Worm (Caenorhabditis elegans) whole organism, late embryonic: ENCODE measurements around the gene Y41C4A.8.

Source experiments
- ama-1 ChIP-seq: fragments of 150-350 bp; optimal IDR thresholded peaks from 2 replicates; lab custom pipeline; 2014
- ceh-48 ChIP-seq: sonication (generic microtip); optimal IDR thresholded peaks from 2 replicates; lab custom pipeline; 2016; ENCODE audit warnings: missing genetic modification characterization, inconsistent platforms, missing compliant biosample characterization
- che-1 ChIP-seq: sonication (generic microtip); optimal IDR thresholded peaks from 2 replicates; lab custom pipeline; 2016; ENCODE audit warnings: mild to moderate bottlenecking, missing genetic modification characterization, missing compliant biosample characterization
- elt-2 ChIP-seq: sonication (generic microtip); optimal IDR thresholded peaks from 2 replicates; lab custom pipeline; 2016; ENCODE audit warnings: missing genetic modification reagents, missing genetic modification characterization, missing compliant biosample characterization
- fkh-10 ChIP-seq: fragments of 150-350 bp; optimal IDR thresholded peaks from 2 replicates; lab custom pipeline; 2014; ENCODE audit warnings: missing biosample characterization, missing genetic modification reagents, missing genetic modification characterization
- lin-11 ChIP-seq: fragments of 200-800 bp; sonication (Bioruptor generic); optimal IDR thresholded peaks from 2 replicates; lab custom pipeline; 2018; ENCODE audit warnings: mild to moderate bottlenecking, missing genetic modification characterization, missing compliant biosample characterization
- nhr-11 ChIP-seq: fragments of 150-350 bp; optimal IDR thresholded peaks from 2 replicates; lab custom pipeline; 2014; ENCODE audit warnings: missing biosample characterization, missing genetic modification characterization
- npax-4 ChIP-seq: sonication (generic microtip); optimal IDR thresholded peaks from 2 replicates; lab custom pipeline; 2016; ENCODE audit warnings: missing genetic modification characterization, missing compliant biosample characterization
- pax-1 ChIP-seq: fragments of 150-350 bp; optimal IDR thresholded peaks from 2 replicates; lab custom pipeline; 2014; ENCODE audit warnings: missing biosample characterization, missing genetic modification characterization
- pha-2 ChIP-seq: sonication (generic microtip); optimal IDR thresholded peaks from 2 replicates; lab custom pipeline; 2017; ENCODE audit warnings: mild to moderate bottlenecking, missing genetic modification characterization, missing compliant biosample characterization
- pha-4 ChIP-seq: fragments of 150-350 bp; optimal IDR thresholded peaks from 2 replicates; lab custom pipeline; 2018; ENCODE audit warnings: missing biosample characterization, missing genetic modification reagents, missing genetic modification characterization
- sox-4 ChIP-seq: sonication (generic microtip); optimal IDR thresholded peaks from 2 replicates; lab custom pipeline; 2017; ENCODE audit warnings: mild to moderate bottlenecking, missing genetic modification characterization, inconsistent platforms, missing compliant biosample characterization
- tbx-7 ChIP-seq: sonication (generic microtip); optimal IDR thresholded peaks from 2 replicates; lab custom pipeline; 2016; ENCODE audit warnings: missing genotype, missing genetic modification characterization, missing compliant biosample characterization

- TF ChIP-seq pha-4 (tag; lab: Kevin White, UChicago) (no peak), lin-11 (no peak), fkh-10 (GFP tag; lab: Kevin White, UChicago) (no peak), che-1 (tag; lab: Kevin White, UChicago) (no peak), elt-2 (no peak), npax-4 (tag; lab: Kevin White, UChicago) (no peak), ceh-48 (tag; lab: Kevin White, UChicago) (no peak), pax-1 (tag; lab: Kevin White, UChicago) (no peak), pha-2 (tag; lab: Kevin White, UChicago) (no peak), ama-1 (no peak), sox-4 (no peak), nhr-11 (tag; lab: Kevin White, UChicago) (no peak), tbx-7 (no peak)
These were observed 51.3 kb downstream of the Y41C4A.8 start, which contains the start of gene crh-1 for ce11 chrIII:11657185-11657817.
